Worm (Caenorhabditis elegans): ENCODE data around the gene gst-27.

- TF ChIP-seq mep-1 (tag; optimal IDR thresholded peaks at IDR 0.05) (no peak), Y116A8C.19 (tag; optimal IDR thresholded peaks at IDR 0.05; ENCODE audit: borderline replicate concordance) (no peak), nhr-28 (tag; optimal IDR thresholded peaks at IDR 0.05) (no peak), C04F5.9 (tag; optimal IDR thresholded peaks at IDR 0.05) (no peak)
Measured at ce11 chrII:15145594-15145993, 19.9 kb downstream of the gst-27 start, which contains the start of gene Y53F4B.27.
